Fruit fly (Drosophila melanogaster) whole organism: ENCODE results near the gene Sodh2.

ENCODE experiments used
- CG8478 ChIP-seq: fragments of >200 bp; optimal IDR thresholded peaks from 2 replicates; lab custom pipeline; 2018; ENCODE audit warnings: inconsistent platforms
- Dll ChIP-seq: fragments of >200 bp; optimal IDR thresholded peaks from 2 replicates; lab custom pipeline; 2017
- EcR ChIP-seq, 2 experiments: fragments of >200 bp; optimal IDR thresholded peaks; 2 replicates each; lab custom pipeline; 2017; ENCODE audit warnings: missing biosample characterization in 2 of 2, missing genetic modification characterization in 2 of 2, missing genetic modification reagents in 2 of 2
- pan ChIP-seq: fragments of >200 bp; optimal IDR thresholded peaks from 2 replicates; lab custom pipeline; 2017
- usp ChIP-seq: fragments of >200 bp; optimal IDR thresholded peaks from 2 replicates; lab custom pipeline; 2017; ENCODE audit warnings: missing biosample characterization, missing genetic modification characterization, mixed read lengths

dm6 chr3R:10868427-10868962, 7.7 kb upstream of the Sodh2 start, which contains the start of the genes SelR and Tsp86D:
- TF ChIP-seq EcR (GFP tag; optimal IDR thresholded peaks at IDR 0.05; lab: Kevin White, UChicago) (no peak), pan (no peak), CG8478 (no peak), Dll (no peak), usp (no peak)
